Fruit fly (Drosophila melanogaster): ENCODE results near the gene koko.

The koko gene

dm6 chr3R:18436550-18437362 is 33.9 kb downstream of the koko start (continued):
- TF ChIP-seq Lhr (GFP tag; optimal IDR thresholded peaks at IDR 0.05) (no peak), B-H1 (GFP tag; IDR thresholded peaks at IDR 0.05) (0 out of 3 replicates have a peak, but pooled peaks have one; percentile 12), CG9932 (GFP tag; IDR thresholded peaks at IDR 0.05) (0 out of 2 replicates have a peak, but pooled peaks have one; percentile 16), CG7839 (tag; optimal IDR thresholded peaks at IDR 0.05) (peak; percentile 75), CG17912 (GFP tag; optimal IDR thresholded peaks at IDR 0.05) (no peak), Bgb (GFP tag; IDR thresholded peaks at IDR 0.05; ENCODE audit: partially characterized antibody) (no peak), jumu (GFP tag; optimal IDR thresholded peaks at IDR 0.05) (peak; percentile 24), Dip3 (GFP tag; optimal IDR thresholded peaks at IDR 0.05) (peak; percentile 64), CG31388 (GFP tag; optimal IDR thresholded peaks at IDR 0.05) (peak; percentile 53), CG9727 (GFP tag; optimal IDR thresholded peaks at IDR 0.05) (peak; percentile 61), CG33213 (GFP tag; optimal IDR thresholded peaks at IDR 0.05) (peak; percentile 14), grn (GFP tag; optimal IDR thresholded peaks at IDR 0.05) (peak; percentile 72), ro (GFP tag; IDR thresholded peaks at IDR 0.05) (no peak), CG34376 (GFP tag; optimal IDR thresholded peaks at IDR 0.05) (peak; percentile 27), CG3163 (GFP tag; optimal IDR thresholded peaks at IDR 0.05) (peak; percentile 44), Fer2 (tag; optimal IDR thresholded peaks at IDR 0.05) (peak; percentile 12), nau (GFP tag; optimal IDR thresholded peaks at IDR 0.05) (peak; percentile 48), bigmax (GFP tag; optimal IDR thresholded peaks at IDR 0.05) (no peak), CG18764 (GFP tag; optimal IDR thresholded peaks at IDR 0.05) (peak; percentile 34), ash1 (GFP tag; optimal IDR thresholded peaks at IDR 0.05) (no peak), CG2199 (GFP tag; IDR thresholded peaks at IDR 0.05) (no peak), CG11093 (GFP tag; IDR thresholded peaks at IDR 0.05) (no peak), sim (GFP tag; IDR thresholded peaks at IDR 0.05) (no peak), CG12104 (GFP tag; optimal IDR thresholded peaks at IDR 0.05) (no peak), CG7745 (tag; optimal IDR thresholded peaks at IDR 0.05) (no peak), maf-S (GFP tag; optimal IDR thresholded peaks at IDR 0.05) (peak; percentile 45), fd96Cb (tag; optimal IDR thresholded peaks at IDR 0.05) (peak; percentile 75), pzg (GFP tag; optimal IDR thresholded peaks at IDR 0.05) (no peak), CG9817 (tag; optimal IDR thresholded peaks at IDR 0.05) (peak; percentile 33), Hand (GFP tag; optimal IDR thresholded peaks at IDR 0.05) (peak; percentile 43), CG13775 (GFP tag; optimal IDR thresholded peaks at IDR 0.05) (peak; percentile 35), sob (GFP tag; IDR thresholded peaks at IDR 0.05) (peak; percentile 55), chn (GFP tag; optimal IDR thresholded peaks at IDR 0.05) (peak; percentile 11), sima (GFP tag; optimal IDR thresholded peaks at IDR 0.05) (no peak), Jarid2 (GFP tag; optimal IDR thresholded peaks at IDR 0.05) (no peak), nerfin-2 (GFP tag; IDR thresholded peaks at IDR 0.05; ENCODE audit: partially characterized antibody) (no peak), CG12744 (GFP tag; optimal IDR thresholded peaks at IDR 0.05) (no peak), gfzf (GFP tag; optimal IDR thresholded peaks at IDR 0.05) (no peak), psq (GFP tag; optimal IDR thresholded peaks at IDR 0.05) (no peak), CG11560 (tag; IDR thresholded peaks at IDR 0.05) (0 out of 3 replicates have a peak, but pooled peaks have one; percentile 53), lab (GFP tag; optimal IDR thresholded peaks at IDR 0.05) (peak; percentile 81), bcd (GFP tag; optimal IDR thresholded peaks at IDR 0.05) (peak; percentile 62), CG2678 (tag; optimal IDR thresholded peaks at IDR 0.05) (peak; percentile 84), CG6813 (GFP tag; optimal IDR thresholded peaks at IDR 0.05) (peak; percentile 25), nom (GFP tag; optimal IDR thresholded peaks at IDR 0.05) (no peak), wdn (GFP tag; IDR thresholded peaks at IDR 0.05) (no peak), tin (GFP tag; optimal IDR thresholded peaks at IDR 0.05) (peak; percentile 21), ftz-f1 (GFP tag; optimal IDR thresholded peaks at IDR 0.05) (peak; percentile 93), Optix (GFP tag; IDR thresholded peaks at IDR 0.05) (no peak)
